Fruit fly (Drosophila melanogaster) whole organism, embryonic: ENCODE measurements around the gene Clc.

Source experiments
- Asciz ChIP-seq: fragments of 200-800 bp; sonication (Bioruptor generic); optimal IDR thresholded peaks from 2 replicates; lab custom pipeline; 2017; ENCODE audit warnings: missing biosample characterization, mild to moderate bottlenecking, missing genetic modification characterization, missing genetic modification reagents
- Atf-2 ChIP-seq: fragments of 200-800 bp; sonication (Bioruptor generic); optimal IDR thresholded peaks from 2 replicates; lab custom pipeline; 2016; ENCODE audit warnings: missing biosample characterization, missing genetic modification characterization
- Atf6 ChIP-seq: fragments of 200-800 bp; sonication (Bioruptor generic); IDR thresholded peaks from 2 replicates; pipeline ENCODE4 v1.3.6; 2022; ENCODE audit warnings: missing biosample characterization, missing genetic modification characterization
- BtbVII ChIP-seq: fragments of 200-800 bp; sonication (Bioruptor generic); optimal IDR thresholded peaks from 3 replicates; lab custom pipeline; 2017; ENCODE audit warnings: missing biosample characterization, mild to moderate bottlenecking, missing genetic modification characterization
- CG10147 ChIP-seq: fragments of 200-800 bp; sonication (Bioruptor generic); optimal IDR thresholded peaks from 2 replicates; lab custom pipeline; 2019; ENCODE audit warnings: missing biosample characterization, mild to moderate bottlenecking, missing genetic modification characterization, moderate library complexity
- CG12769 ChIP-seq: fragments of 200-800 bp; sonication (Bioruptor generic); optimal IDR thresholded peaks from 2 replicates; lab custom pipeline; 2019; ENCODE audit warnings: missing biosample characterization, mild to moderate bottlenecking, missing genetic modification characterization, moderate library complexity
- CG13296 ChIP-seq: fragments of 200-800 bp; sonication (Bioruptor generic); optimal IDR thresholded peaks from 3 replicates; lab custom pipeline; 2018; ENCODE audit warnings: missing biosample characterization, mild to moderate bottlenecking, missing genetic modification characterization
- CG16815 ChIP-seq: fragments of 200-800 bp; sonication (Bioruptor generic); optimal IDR thresholded peaks from 3 replicates; lab custom pipeline; 2017; ENCODE audit warnings: missing biosample characterization, mild to moderate bottlenecking, missing genetic modification characterization
- CG1792 ChIP-seq: fragments of 200-800 bp; sonication (Bioruptor generic); optimal IDR thresholded peaks from 2 replicates; lab custom pipeline; 2016; ENCODE audit warnings: missing biosample characterization, missing genetic modification characterization
- CG2116 ChIP-seq: fragments of 200-800 bp; sonication (Bioruptor generic); optimal IDR thresholded peaks from 3 replicates; lab custom pipeline; 2018; ENCODE audit warnings: missing biosample characterization, mild to moderate bottlenecking, missing genetic modification characterization
- CG34422 ChIP-seq: fragments of 200-800 bp; sonication (Bioruptor generic); IDR thresholded peaks from 3 replicates; pipeline ENCODE4 v1.3.6; 2022; ENCODE audit warnings: missing biosample characterization, missing genetic modification characterization
- CG4424 ChIP-seq: fragments of 200-800 bp; sonication (Bioruptor generic); optimal IDR thresholded peaks from 3 replicates; lab custom pipeline; 2016; ENCODE audit warnings: missing biosample characterization, missing genetic modification characterization
- CG7271 ChIP-seq: fragments of 200-800 bp; sonication (Bioruptor generic); optimal IDR thresholded peaks from 2 replicates; lab custom pipeline; 2018; ENCODE audit warnings: missing biosample characterization, mild to moderate bottlenecking, missing genetic modification characterization, moderate library complexity
- CG7987 ChIP-seq: fragments of 200-800 bp; sonication (Bioruptor generic); optimal IDR thresholded peaks from 2 replicates; lab custom pipeline; 2018; ENCODE audit warnings: missing biosample characterization, mild to moderate bottlenecking, missing genetic modification characterization, moderate library complexity
- CG8388 ChIP-seq: fragments of 200-800 bp; sonication (Bioruptor generic); optimal IDR thresholded peaks from 2 replicates; lab custom pipeline; 2019; ENCODE audit warnings: missing biosample characterization, mild to moderate bottlenecking, missing genetic modification characterization, moderate library complexity
- CoRest ChIP-seq: fragments of 200-800 bp; sonication (Bioruptor generic); optimal IDR thresholded peaks from 3 replicates; lab custom pipeline; 2018; ENCODE audit warnings: missing biosample characterization, mild to moderate bottlenecking, missing genetic modification characterization, moderate library complexity
- D ChIP-seq, 2 experiments: fragments of 200-800 bp in 1 of 2; fragments of >200 bp in 1 of 2; sonication (Bioruptor generic) in 1 of 2; optimal IDR thresholded peaks; 2 replicates in 1 of 2; 3 replicates in 1 of 2; lab custom pipeline; 2017; ENCODE audit warnings: mild to moderate bottlenecking in 1 of 2, missing biosample characterization in 1 of 2, missing genetic modification characterization in 1 of 2, missing genetic modification reagents in 1 of 2
- Dad ChIP-seq: fragments of 200-800 bp; sonication (Bioruptor generic); optimal IDR thresholded peaks from 3 replicates; lab custom pipeline; 2016; ENCODE audit warnings: missing biosample characterization, missing genetic modification characterization
- Dip3 ChIP-seq: fragments of 200-800 bp; sonication (Bioruptor generic); optimal IDR thresholded peaks from 3 replicates; lab custom pipeline; 2016; ENCODE audit warnings: missing biosample characterization, missing genetic modification characterization
- Dll ChIP-seq: fragments of 200-800 bp; sonication (Bioruptor generic); IDR thresholded peaks from 4 replicates; pipeline ENCODE4 v1.3.6; 2022; ENCODE audit warnings: missing biosample characterization, missing genetic modification characterization; ENCODE audit not compliant: partially characterized antibody
- E2f2 ChIP-seq: fragments of 200-800 bp; sonication (Bioruptor generic); IDR thresholded peaks from 2 replicates; pipeline ENCODE4 v1.3.6; 2022; ENCODE audit warnings: missing biosample characterization, missing genetic modification characterization
- H15 ChIP-seq: fragments of 200-800 bp; sonication (Bioruptor generic); IDR thresholded peaks from 3 replicates; pipeline ENCODE4 v1.3.6; 2022; ENCODE audit warnings: missing biosample characterization, missing genetic modification characterization
- HmgD ChIP-seq: fragments of 200-800 bp; sonication (Bioruptor generic); optimal IDR thresholded peaks from 3 replicates; lab custom pipeline; 2016; ENCODE audit warnings: missing biosample characterization, missing genetic modification characterization
- Hr3 ChIP-seq: fragments of 200-800 bp; sonication (Bioruptor generic); optimal IDR thresholded peaks from 3 replicates; lab custom pipeline; 2016; ENCODE audit warnings: missing biosample characterization, missing genetic modification characterization
- NC2α ChIP-seq: fragments of 200-800 bp; sonication (Bioruptor generic); optimal IDR thresholded peaks from 2 replicates; lab custom pipeline; 2016; ENCODE audit warnings: missing biosample characterization, missing genetic modification characterization
- Optix ChIP-seq: fragments of 200-800 bp; sonication (Bioruptor generic); IDR thresholded peaks from 3 replicates; pipeline ENCODE4 v1.3.6; 2022; ENCODE audit warnings: missing biosample characterization, missing genetic modification characterization
- Pdp1 ChIP-seq, 2 experiments: fragments of 200-800 bp; sonication (Bioruptor generic); optimal IDR thresholded peaks; 3 replicates each; lab custom pipeline; 2016; ENCODE audit warnings: missing biosample characterization in 2 of 2, missing genetic modification characterization in 2 of 2, mild to moderate bottlenecking in 1 of 2, moderate library complexity in 1 of 2
- Spps ChIP-seq: fragments of 200-800 bp; sonication (Bioruptor generic); optimal IDR thresholded peaks from 2 replicates; lab custom pipeline; 2018; ENCODE audit warnings: missing biosample characterization, mild to moderate bottlenecking, missing genetic modification characterization
- TFAM ChIP-seq: fragments of 200-800 bp; sonication (Bioruptor generic); optimal IDR thresholded peaks from 2 replicates; lab custom pipeline; 2017; ENCODE audit warnings: missing biosample characterization, missing genetic modification characterization, inconsistent platforms
- ab ChIP-seq: fragments of 200-800 bp; sonication (Bioruptor generic); optimal IDR thresholded peaks from 2 replicates; lab custom pipeline; 2016; ENCODE audit warnings: missing biosample characterization, missing genetic modification characterization
- bab2 ChIP-seq: fragments of 200-800 bp; sonication (Bioruptor generic); optimal IDR thresholded peaks from 2 replicates; lab custom pipeline; 2016; ENCODE audit warnings: missing biosample characterization, missing genetic modification characterization
- chif ChIP-seq, 2 experiments: fragments of 200-800 bp; sonication (Bioruptor generic); optimal IDR thresholded peaks; 3 replicates each; lab custom pipeline; 2016; ENCODE audit warnings: missing biosample characterization in 2 of 2, missing genetic modification characterization in 2 of 2
- croc ChIP-seq: fragments of 200-800 bp; sonication (Bioruptor generic); conservative IDR thresholded peaks from 3 replicates; pipeline ENCODE4 v1.3.6; 2022; ENCODE audit warnings: missing biosample characterization, missing genetic modification characterization
- dmrt11E ChIP-seq: fragments of 200-800 bp; sonication (Bioruptor generic); optimal IDR thresholded peaks from 3 replicates; lab custom pipeline; 2018; ENCODE audit warnings: missing biosample characterization, mild to moderate bottlenecking, missing genetic modification characterization, moderate library complexity
- dmrt99B ChIP-seq: fragments of 200-800 bp; sonication (Bioruptor generic); optimal IDR thresholded peaks from 2 replicates; lab custom pipeline; 2018; ENCODE audit warnings: missing biosample characterization, mild to moderate bottlenecking, missing genetic modification characterization, moderate library complexity
- gt ChIP-seq: fragments of 200-800 bp; sonication (Bioruptor generic); IDR thresholded peaks from 2 replicates; pipeline ENCODE4 v1.3.6; 2022; ENCODE audit warnings: missing biosample characterization, missing genetic modification characterization
- ham ChIP-seq: fragments of 200-800 bp; sonication (Bioruptor generic); IDR thresholded peaks from 2 replicates; pipeline ENCODE4 v1.3.6; 2022; ENCODE audit warnings: missing biosample characterization, missing genetic modification characterization
- lab ChIP-seq: fragments of 200-800 bp; sonication (Bioruptor generic); optimal IDR thresholded peaks from 3 replicates; lab custom pipeline; 2017; ENCODE audit warnings: missing biosample characterization, missing genetic modification characterization, mild to moderate bottlenecking, moderate library complexity, missing genetic modification reagents
- lilli ChIP-seq: fragments of 200-800 bp; sonication (Bioruptor generic); optimal IDR thresholded peaks from 3 replicates; lab custom pipeline; 2016; ENCODE audit warnings: missing biosample characterization, missing genetic modification characterization
- mam ChIP-seq: fragments of 200-800 bp; sonication (Bioruptor generic); optimal IDR thresholded peaks from 3 replicates; lab custom pipeline; 2016; ENCODE audit warnings: missing biosample characterization, missing genetic modification characterization
- onecut ChIP-seq: fragments of 200-800 bp; sonication (Bioruptor generic); IDR thresholded peaks from 2 replicates; pipeline ENCODE4 v1.3.6; 2022; ENCODE audit warnings: missing biosample characterization, missing genetic modification characterization
- pfk ChIP-seq: fragments of 200-800 bp; sonication (Bioruptor generic); optimal IDR thresholded peaks from 2 replicates; lab custom pipeline; 2018; ENCODE audit warnings: missing biosample characterization, mild to moderate bottlenecking, missing genetic modification characterization, moderate library complexity
- sima ChIP-seq: fragments of 200-800 bp; sonication (Bioruptor generic); optimal IDR thresholded peaks from 2 replicates; lab custom pipeline; 2016; ENCODE audit warnings: missing biosample characterization, missing genetic modification characterization
- sisA ChIP-seq: fragments of 200-800 bp; sonication (Bioruptor generic); IDR thresholded peaks from 2 replicates; pipeline ENCODE4 v1.3.6; 2022; ENCODE audit warnings: missing biosample characterization, missing genetic modification characterization
- tap ChIP-seq: fragments of 200-800 bp; optimal IDR thresholded peaks from 3 replicates; lab custom pipeline; 2019; ENCODE audit warnings: missing biosample characterization, mild to moderate bottlenecking, missing genetic modification characterization, moderate library complexity
- tgo ChIP-seq: fragments of 200-800 bp; sonication (Bioruptor generic); IDR thresholded peaks from 3 replicates; pipeline ENCODE4 v1.3.6; 2022; ENCODE audit warnings: missing biosample characterization, missing genetic modification characterization
- tio ChIP-seq: fragments of 200-800 bp; sonication (Bioruptor generic); optimal IDR thresholded peaks from 2 replicates; lab custom pipeline; 2017; ENCODE audit warnings: missing biosample characterization, missing genetic modification characterization, inconsistent platforms
- tna ChIP-seq: fragments of 200-800 bp; sonication (Bioruptor generic); IDR thresholded peaks from 2 replicates; pipeline ENCODE4 v1.3.6; 2022; ENCODE audit warnings: missing biosample characterization, missing genetic modification characterization; ENCODE audit not compliant: partially characterized antibody
- z ChIP-seq: fragments of 200-800 bp; sonication (Bioruptor generic); IDR thresholded peaks from 3 replicates; pipeline ENCODE4 v1.3.6; 2022; ENCODE audit warnings: missing biosample characterization, missing genetic modification characterization
- zen ChIP-seq: fragments of 200-800 bp; sonication (Bioruptor generic); optimal IDR thresholded peaks from 3 replicates; lab custom pipeline; 2018; ENCODE audit warnings: missing biosample characterization, mild to moderate bottlenecking, missing genetic modification characterization, moderate library complexity

Clc gene

DNA sequence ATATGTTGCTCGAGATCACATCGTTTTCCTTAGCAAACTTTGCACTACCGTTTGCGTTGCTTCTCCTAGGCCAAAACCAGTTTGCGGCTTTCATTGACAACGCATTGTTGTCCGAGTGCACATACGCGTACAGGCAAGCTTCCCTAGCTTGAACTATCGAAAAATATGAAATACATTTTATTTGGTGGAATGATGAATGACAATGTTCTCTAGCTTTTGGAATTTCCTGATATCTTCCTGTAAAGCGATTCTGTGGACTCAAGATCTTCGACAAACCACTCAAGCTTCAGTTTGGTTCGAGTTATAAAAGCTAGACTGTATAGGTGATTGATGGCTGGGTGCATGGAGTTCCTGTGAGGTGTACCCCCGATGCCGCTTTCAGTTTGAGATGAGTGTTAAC lies 45.0 kb upstream of the Clc start (continued):
- TF ChIP-seq Dip3 (GFP tag; lab: Kevin White, UChicago) (no peak), CG13296 (GFP tag; lab: Kevin White, UChicago) (no peak), CG4424 (peak; percentile 66), CG8388 (peak; percentile 58), Spps (tag; lab: Kevin White, UChicago) (peak; percentile 40), CG16815 (GFP tag; lab: Kevin White, UChicago) (peak; percentile 0), CG34422 (GFP tag; lab: Robert Waterston, UW) (peak; percentile 64; the same call in 2 of the 3 replicates), Atf6 (GFP tag; lab: Robert Waterston, UW) (peak; percentile 16; the same call in 1 of the 2 replicates), E2f2 (GFP tag; lab: Robert Waterston, UW) (peak; percentile 44; the same call in 1 of the 2 replicates), lilli (GFP tag; lab: Kevin White, UChicago) (peak; percentile 41), chif (GFP tag; optimal IDR thresholded peaks at IDR 0.05; lab: Kevin White, UChicago) (peak; percentile 16 to 65), tgo (peak; percentile 40; the same call in 1 of the 3 replicates), lab (peak; percentile 67), dmrt99B (tag; lab: Kevin White, UChicago) (peak; percentile 83), pfk (GFP tag; lab: Kevin White, UChicago) (no peak), bab2 (peak; percentile 41), tio (GFP tag; lab: Kevin White, UChicago) (peak; percentile 2), CG12769 (tag; lab: Kevin White, UChicago) (peak; percentile 55), croc (GFP tag; lab: Robert Waterston, UW) (peak; percentile 44; the same call in 1 of the 3 replicates), ab (GFP tag; lab: Kevin White, UChicago) (no peak), Atf-2 (GFP tag; lab: Kevin White, UChicago) (no peak), TFAM (GFP tag; lab: Kevin White, UChicago) (no peak), tap (tag; lab: Kevin White, UChicago) (peak; percentile 62), BtbVII (GFP tag; lab: Kevin White, UChicago) (no peak), mam (GFP tag; lab: Kevin White, UChicago) (peak; percentile 56), Dad (GFP tag; lab: Kevin White, UChicago) (peak; percentile 39), CG2116 (GFP tag; lab: Kevin White, UChicago) (peak; percentile 11), Dll (GFP tag; lab: Robert Waterston, UW) (no peak), Hr3 (GFP tag; lab: Kevin White, UChicago) (peak; percentile 31), Optix (GFP tag; lab: Robert Waterston, UW) (peak; percentile 78), HmgD (GFP tag; lab: Kevin White, UChicago) (no peak), CG7271 (no peak), CG7987 (no peak), CG1792 (GFP tag; lab: Kevin White, UChicago) (no peak), onecut (GFP tag; lab: Robert Waterston, UW) (peak; percentile 26), sisA (GFP tag; lab: Robert Waterston, UW) (peak; percentile 74), Asciz (peak; percentile 53), tna (GFP tag; lab: Robert Waterston, UW) (no peak), D (optimal IDR thresholded peaks at IDR 0.05; lab: Kevin White, UChicago) (no peak), D (GFP tag; optimal IDR thresholded peaks at IDR 0.05; lab: Kevin White, UChicago) (peak; percentile 69), CG10147 (GFP tag; lab: Kevin White, UChicago) (peak; percentile 12), sima (GFP tag; lab: Kevin White, UChicago) (no peak), zen (tag; lab: Kevin White, UChicago) (no peak), dmrt11E (tag; lab: Kevin White, UChicago) (peak; percentile 62), z (peak; percentile 82), NC2α (GFP tag; lab: Kevin White, UChicago) (peak; percentile 18), Pdp1 (GFP tag; optimal IDR thresholded peaks at IDR 0.05; lab: Kevin White, UChicago) (peak; percentile 52), ham (GFP tag; lab: Robert Waterston, UW) (no peak), CoRest (peak; percentile 60), gt (GFP tag; lab: Robert Waterston, UW) (no peak), H15 (GFP tag; lab: Robert Waterston, UW) (peak; percentile 73; the same call in 2 of the 3 replicates)
